Worm (Caenorhabditis elegans) whole organism, young adult: ENCODE results near the gene cpg-9.

Experiments used
- C06A6.2 ChIP-seq: fragments of 200-800 bp; sonication (Bioruptor generic); conservative IDR thresholded peaks from 2 replicates; pipeline ENCODE4 v1.3.6; 2022; ENCODE audit warnings: missing genetic modification characterization, missing compliant biosample characterization
- ama-1 ChIP-seq, 3 experiments: fragments of 150-350 bp in 1 of 3; sonication (generic microtip) in 2 of 3; optimal IDR thresholded peaks; 2 replicates each; lab custom pipeline; 2014 to 2018; ENCODE audit warnings: missing biosample characterization in 2 of 3, missing genetic modification characterization in 2 of 3, missing genetic modification reagents in 2 of 3
- dpl-1 ChIP-seq: fragments of 150-350 bp; optimal IDR thresholded peaks from 2 replicates; lab custom pipeline; 2014; ENCODE audit warnings: missing biosample characterization, missing genetic modification reagents, missing genetic modification characterization
- let-526 ChIP-seq: fragments of 200-800 bp; sonication (Bioruptor generic); IDR thresholded peaks from 2 replicates; pipeline ENCODE4 v1.3.6; 2022; ENCODE audit warnings: missing genetic modification reagents, missing genetic modification characterization, missing compliant biosample characterization
- mcd-1 ChIP-seq: fragments of 200-800 bp; sonication (Bioruptor generic); IDR thresholded peaks from 2 replicates; pipeline ENCODE4 v1.3.6; 2022; ENCODE audit warnings: missing genetic modification reagents, missing genetic modification characterization, missing compliant biosample characterization
- nfya-2 ChIP-seq: fragments of 200-800 bp; sonication (Bioruptor generic); IDR thresholded peaks from 2 replicates; pipeline ENCODE4 v1.3.6; 2022; ENCODE audit warnings: missing genetic modification reagents, missing genetic modification characterization, missing compliant biosample characterization
- ztf-26 ChIP-seq: sonication (generic microtip); optimal IDR thresholded peaks from 2 replicates; lab custom pipeline; 2017; ENCODE audit warnings: missing genetic modification characterization, missing compliant biosample characterization

ce11 chrIV:3037932-3038331 lies 32.1 kb downstream of the cpg-9 start:
- no peak for TF ChIP-seq let-526 (GFP tag; lab: Robert Waterston, UW)
- no peak for TF ChIP-seq C06A6.2 (GFP tag; lab: Robert Waterston, UW)
- TF ChIP-seq mcd-1 (GFP tag; lab: Robert Waterston, UW): no peak
- TF ChIP-seq ama-1 (optimal IDR thresholded peaks at IDR 0.05; lab: Kevin White, UChicago): no peak
- TF ChIP-seq ama-1 (GFP tag; optimal IDR thresholded peaks at IDR 0.05; lab: Kevin White, UChicago): no peak
- no peak for TF ChIP-seq ztf-26
- no peak for TF ChIP-seq dpl-1 (GFP tag; lab: Kevin White, UChicago)
- no peak for TF ChIP-seq nfya-2 (GFP tag; lab: Robert Waterston, UW)
